Fruit fly (Drosophila melanogaster): ENCODE data around the gene pasi1.
A peak's percentile ranks its signal among the peaks of the same experiment; 100 is the strongest.
"Not testable (repeated sequence)": the region's sequence is repeated elsewhere in the genome, so short reads cannot be mapped to it uniquely, and the experiment has no call there.

The pasi1 gene

DNA sequence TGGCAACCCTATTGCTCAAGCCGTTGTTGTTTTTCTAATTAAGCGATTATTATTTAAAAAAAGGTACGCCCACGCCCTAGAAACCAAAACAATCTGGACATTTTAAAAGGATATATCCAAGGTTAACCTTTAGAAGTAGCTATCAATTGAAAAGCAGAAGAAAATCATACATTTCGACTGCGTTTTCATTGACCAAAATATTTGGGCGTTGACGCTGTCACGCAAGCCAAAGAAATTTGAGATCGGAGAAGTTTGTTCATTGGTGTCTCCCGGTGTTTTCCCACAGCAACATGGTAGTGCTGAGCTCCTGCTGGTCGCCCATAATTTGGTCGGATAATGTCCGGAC lies at the start of gene pasi1:
pasi1 (plus strand) TSS at position 1 of the 346 bp plus-strand sequence.
- TF ChIP-seq CG17801 (GFP tag; optimal IDR thresholded peaks at IDR 0.05; ENCODE audit: partially characterized antibody), result no peak

DNA sequence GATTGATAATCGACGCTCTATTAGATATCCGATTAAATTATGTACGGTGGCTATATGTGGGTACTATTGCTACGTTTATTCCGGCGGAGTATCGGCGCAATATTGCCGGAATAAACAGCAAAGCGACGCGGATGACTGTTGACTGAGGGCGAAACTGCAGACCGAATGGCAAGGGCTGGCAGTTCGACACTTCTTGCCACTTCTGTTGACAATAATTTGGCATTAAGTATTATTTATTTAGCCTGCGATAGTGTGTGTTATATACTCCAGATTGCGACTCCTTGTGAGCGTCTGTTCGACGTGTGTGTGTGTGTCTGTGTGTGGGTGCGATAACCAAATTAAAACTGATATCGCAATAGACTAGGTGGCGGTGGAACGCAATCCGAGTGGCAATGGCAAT lies 36.0 kb upstream of the pasi1 start:
- no peak for TF ChIP-seq CG17801 (GFP tag; optimal IDR thresholded peaks at IDR 0.05; ENCODE audit: partially characterized antibody)

DNA sequence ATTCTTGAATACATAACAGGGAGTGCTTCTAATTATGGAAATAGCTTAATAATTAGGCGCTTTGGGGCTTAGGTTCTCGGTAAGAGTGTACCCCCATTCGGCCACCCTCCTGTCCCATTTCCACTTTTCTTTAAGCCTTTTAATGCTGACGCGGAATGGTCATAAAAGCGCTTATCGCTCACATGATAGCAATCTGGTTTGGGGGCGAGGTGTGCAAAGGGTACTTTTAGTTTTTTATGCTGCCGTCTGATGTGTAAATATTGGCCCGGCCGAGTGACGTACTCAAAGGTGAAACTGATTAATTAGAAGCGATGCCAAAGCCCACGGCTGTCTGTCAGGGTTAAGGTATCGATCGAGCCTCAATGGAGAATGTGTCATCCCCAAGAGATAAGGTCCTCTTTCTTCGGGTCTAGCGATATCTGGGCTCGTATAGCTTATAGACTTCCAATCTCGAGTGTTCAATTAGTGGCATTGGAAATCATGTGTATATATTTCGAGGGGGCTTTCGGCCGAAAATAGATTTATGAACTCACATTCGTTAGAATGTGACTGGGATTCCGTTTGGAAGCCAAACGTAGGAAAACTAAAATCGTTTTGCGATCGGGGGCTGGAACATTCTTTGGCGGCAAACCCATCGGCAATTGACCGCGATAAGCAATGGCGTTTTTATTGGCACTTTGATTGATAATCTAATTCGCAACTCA lies 35.0 kb upstream of the pasi1 start:
- no peak for TF ChIP-seq CG17801 (GFP tag; optimal IDR thresholded peaks at IDR 0.05; ENCODE audit: partially characterized antibody)

DNA sequence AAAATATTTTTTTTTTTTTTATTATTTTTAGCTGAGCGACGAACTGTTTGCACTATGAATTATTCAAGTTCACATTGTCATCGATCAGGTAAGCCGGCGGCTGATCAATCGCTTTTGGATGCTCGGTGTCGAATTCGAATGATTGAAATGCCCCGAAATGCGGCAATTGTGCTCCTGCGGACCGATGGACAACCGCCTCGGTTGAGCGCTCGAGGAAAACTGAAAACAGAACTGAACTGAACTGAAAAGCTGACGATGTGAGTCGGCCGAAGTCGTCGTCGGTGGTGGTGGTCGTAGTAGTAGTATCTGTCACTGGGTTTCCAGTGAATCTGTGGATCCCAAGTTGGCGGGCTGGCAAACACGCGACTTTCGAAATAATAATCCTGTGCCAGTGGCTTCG lies 32.6 kb upstream of the pasi1 start:
- no peak for TF ChIP-seq CG17801 (GFP tag; optimal IDR thresholded peaks at IDR 0.05; ENCODE audit: partially characterized antibody)

DNA sequence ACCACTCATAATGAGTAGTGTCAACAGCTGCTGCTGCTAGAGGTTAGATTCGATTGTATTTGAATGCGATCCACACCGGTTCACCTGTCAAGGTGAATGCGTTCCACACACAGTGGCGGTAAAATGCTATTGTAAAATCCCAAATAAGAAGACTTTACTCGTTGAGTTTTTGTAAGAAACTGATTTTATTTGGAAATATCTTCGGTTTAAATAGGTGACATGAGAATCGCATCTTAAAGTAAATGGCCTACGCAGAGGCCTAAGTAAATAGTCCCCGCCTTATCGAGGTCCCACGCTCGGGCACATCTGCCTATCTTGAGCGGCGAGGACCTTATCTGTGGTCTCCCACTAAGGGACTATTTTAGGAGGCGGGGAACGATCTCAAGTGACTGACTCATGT lies 31.8 kb upstream of the pasi1 start, which contains the start of gene TyrR:
TyrR (minus strand) TSS at position 101 of the 400 bp plus-strand sequence.
- TF ChIP-seq CG17801 (GFP tag; optimal IDR thresholded peaks at IDR 0.05; ENCODE audit: partially characterized antibody), result not testable (repeated sequence)

DNA sequence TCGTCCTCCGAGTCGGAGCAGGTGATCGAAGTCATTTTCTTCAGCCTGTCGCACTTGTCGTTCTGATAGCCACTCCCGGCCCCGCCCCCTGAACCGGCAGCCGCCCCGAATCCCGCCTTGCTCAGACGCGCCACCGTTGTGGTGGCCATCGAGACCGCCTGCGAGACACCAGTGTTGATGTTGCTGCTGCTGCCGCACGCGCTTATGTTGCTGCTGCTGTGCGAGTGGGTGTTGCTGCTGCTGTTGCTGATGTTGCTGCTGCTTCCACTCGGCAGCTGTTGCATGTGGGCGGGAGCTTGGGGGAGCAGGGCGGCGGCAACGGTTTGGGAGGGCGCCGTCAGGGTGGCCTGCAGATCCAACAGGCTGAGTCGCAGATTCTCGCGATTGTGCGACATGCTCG lies 21.0 kb upstream of the pasi1 start:
- TF ChIP-seq CG17801 (GFP tag; optimal IDR thresholded peaks at IDR 0.05; ENCODE audit: partially characterized antibody), result no peak

dm6 chr3R:17774538-17774937 lies 20.3 kb upstream of the pasi1 start:
- no peak for TF ChIP-seq CG17801 (GFP tag; optimal IDR thresholded peaks at IDR 0.05; ENCODE audit: partially characterized antibody)

DNA sequence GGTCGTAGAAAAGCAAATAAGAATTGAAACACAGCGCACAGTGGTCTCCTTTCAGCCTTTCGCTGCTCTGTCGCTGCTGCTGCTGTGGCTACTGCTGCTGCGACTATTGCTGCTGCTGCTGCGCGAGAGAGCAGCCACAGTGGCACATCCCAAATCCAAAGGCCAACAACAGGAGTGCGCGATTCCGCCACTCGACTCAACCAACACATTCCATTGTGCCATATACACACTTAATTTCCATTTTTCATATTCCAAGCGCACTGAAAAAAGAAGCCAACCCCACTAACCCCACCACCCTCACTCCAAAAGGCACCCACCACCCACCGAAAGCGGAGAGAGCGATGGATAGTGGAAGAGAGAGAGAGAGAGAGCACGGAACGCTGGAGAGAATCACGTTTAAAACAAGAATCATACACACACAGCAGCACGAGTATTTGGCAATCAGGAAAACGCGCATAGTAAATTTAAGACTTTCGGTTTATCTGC lies 18.7 kb upstream of the pasi1 start:
- TF ChIP-seq CG17801 (GFP tag; optimal IDR thresholded peaks at IDR 0.05; ENCODE audit: partially characterized antibody), result no peak

dm6 chr3R:17776952-17777407 lies 17.9 kb upstream of the pasi1 start:
- TF ChIP-seq CG17801 (GFP tag; optimal IDR thresholded peaks at IDR 0.05; ENCODE audit: partially characterized antibody), result no peak

- peak; percentile 41 for TF ChIP-seq CG17801 (GFP tag; optimal IDR thresholded peaks at IDR 0.05; ENCODE audit: partially characterized antibody)
Observed at dm6 chr3R:17781371-17781770, 13.5 kb upstream of the pasi1 start.

- no peak for TF ChIP-seq CG17801 (GFP tag; optimal IDR thresholded peaks at IDR 0.05; ENCODE audit: partially characterized antibody)
Observed at dm6 chr3R:17783144-17783543, 11.7 kb upstream of the pasi1 start.

- TF ChIP-seq CG17801 (GFP tag; optimal IDR thresholded peaks at IDR 0.05; ENCODE audit: partially characterized antibody), result no peak
Observed at dm6 chr3R:17784189-17784588, 10.7 kb upstream of the pasi1 start.

- TF ChIP-seq CG17801 (GFP tag; optimal IDR thresholded peaks at IDR 0.05; ENCODE audit: partially characterized antibody), result no peak
Observed at dm6 chr3R:17787780-17788179, 7.1 kb upstream of the pasi1 start.

DNA sequence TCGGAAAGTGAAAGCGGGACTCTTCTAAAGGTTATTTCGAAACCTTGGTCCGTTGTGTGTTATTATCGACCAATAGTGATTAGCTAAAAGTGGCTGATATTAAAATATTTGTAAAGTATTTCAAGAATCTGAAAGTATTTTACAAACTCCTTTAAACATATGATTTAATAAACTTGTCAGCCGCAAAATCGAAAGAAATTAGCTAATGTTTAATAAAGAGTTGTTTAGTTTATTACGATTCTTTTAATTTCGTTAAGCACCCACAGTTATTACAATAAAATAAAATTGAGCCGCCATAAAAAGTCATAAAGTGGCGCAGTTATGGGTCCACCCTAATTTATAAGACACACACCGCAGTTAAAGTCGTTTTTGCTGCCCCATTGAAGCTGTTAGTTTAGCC lies 4.9 kb upstream of the pasi1 start:
- no peak for TF ChIP-seq CG17801 (GFP tag; optimal IDR thresholded peaks at IDR 0.05; ENCODE audit: partially characterized antibody)

DNA sequence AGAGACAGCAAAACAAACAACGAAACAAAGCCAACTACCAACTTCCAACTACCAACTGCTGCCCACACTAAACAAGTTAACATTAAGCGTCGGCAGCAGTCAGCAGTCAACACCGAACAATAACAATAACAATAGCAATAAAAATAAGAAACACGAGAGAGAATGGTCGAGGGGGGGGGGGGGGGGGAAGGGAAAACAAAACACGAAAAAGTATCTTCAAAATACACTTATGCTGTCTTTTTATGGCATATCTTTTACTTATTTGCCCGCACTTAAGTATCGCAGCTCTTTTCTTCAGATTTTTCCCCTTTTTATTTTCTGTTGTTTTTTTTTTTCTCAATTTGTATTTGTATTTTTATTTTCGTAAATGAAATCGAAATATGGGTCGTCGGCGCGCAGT lies 1.6 kb upstream of the pasi1 start:
- peak; percentile 58 for TF ChIP-seq CG17801 (GFP tag; optimal IDR thresholded peaks at IDR 0.05; ENCODE audit: partially characterized antibody)

DNA sequence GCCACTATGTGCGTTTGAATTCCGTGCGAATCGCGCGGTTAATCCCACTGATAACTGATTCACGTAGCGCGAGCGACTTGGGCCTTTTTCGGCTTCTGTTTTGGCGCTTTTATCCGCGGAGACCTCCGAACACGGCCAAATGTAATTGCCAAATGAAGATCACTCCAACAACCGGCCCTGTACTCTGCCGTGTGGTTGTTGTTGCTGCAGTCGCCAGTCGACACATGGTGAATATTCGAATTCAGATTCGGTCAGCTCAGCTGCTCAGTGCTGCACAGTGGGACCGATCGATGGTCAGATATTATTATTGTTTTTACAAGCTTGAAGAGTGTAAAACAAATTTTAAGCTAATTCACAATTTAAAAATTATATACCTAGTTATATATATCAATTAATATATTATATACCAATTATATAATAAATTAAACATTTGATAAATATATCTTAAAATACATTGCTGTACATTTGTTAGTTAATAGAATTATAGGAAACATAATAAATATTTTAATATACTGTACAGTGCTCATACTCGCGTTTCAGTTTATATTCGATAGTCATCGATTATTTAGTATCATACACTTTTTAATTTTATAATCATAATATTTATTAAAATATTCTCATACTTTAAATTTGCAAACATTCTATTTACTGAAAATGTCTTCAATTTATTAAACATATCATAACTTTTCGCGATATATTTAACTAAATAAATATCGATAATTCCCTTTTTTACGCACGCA lies 370 bp upstream of the pasi1 start, which contains the start of gene CG43102:
CG43102 (minus strand) TSS at position 156 of the 740 bp plus-strand sequence.
- TF ChIP-seq CG17801 (GFP tag; optimal IDR thresholded peaks at IDR 0.05; ENCODE audit: partially characterized antibody), result peak; percentile 68

Data from ovary, adult (tissue).